Fruit fly (Drosophila melanogaster): ENCODE data around the gene CG42814.

DNA sequence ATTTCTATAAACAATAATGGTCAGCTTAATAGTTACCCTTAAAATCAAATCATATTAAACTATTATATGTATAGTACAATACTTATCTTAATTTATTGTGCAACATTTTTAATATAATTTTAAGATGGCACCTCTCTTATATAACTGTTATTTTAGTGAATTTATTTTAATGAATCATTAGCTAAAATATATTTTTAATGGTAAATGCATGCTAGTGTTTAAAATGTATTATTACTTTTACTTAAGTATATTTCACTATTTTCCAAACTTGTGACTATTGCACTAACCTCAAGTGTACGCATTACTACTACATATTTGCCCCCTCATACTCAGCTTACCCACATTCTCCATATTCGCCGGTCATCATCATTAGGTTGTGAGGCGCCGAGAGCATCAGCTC, 17.0 kb upstream of the CG42814 start:
- TF ChIP-seq Pif1A (GFP tag; optimal IDR thresholded peaks at IDR 0.05) (peak; percentile 5), Pif1B (GFP tag; optimal IDR thresholded peaks at IDR 0.05) (no peak), Ets98B (GFP tag; IDR thresholded peaks at IDR 0.05) (no peak), CG10348 (GFP tag; IDR thresholded peaks at IDR 0.05) (no peak), CG4496 (GFP tag; IDR thresholded peaks at IDR 0.05) (peak; percentile 48; the same call in 1 of the 3 replicates), CG13204 (GFP tag; optimal IDR thresholded peaks at IDR 0.05) (peak; percentile 10), CG8159 (tag; optimal IDR thresholded peaks at IDR 0.05) (peak; percentile 87), CG34367 (tag; optimal IDR thresholded peaks at IDR 0.05) (peak; percentile 68), rn (GFP tag; IDR thresholded peaks at IDR 0.05) (no peak), CG12605 (GFP tag; IDR thresholded peaks at IDR 0.05) (peak; percentile 64), CG17806 (tag; optimal IDR thresholded peaks at IDR 0.05) (peak; percentile 69), CG14655 (GFP tag; optimal IDR thresholded peaks at IDR 0.05) (no peak), CG8301 (tag; optimal IDR thresholded peaks at IDR 0.05) (peak; percentile 81)

Measured in whole organism, pupa.